Worm (Caenorhabditis elegans) whole organism, late embryonic: Measurements from ENCODE around the gene Y53G8AR.6.
"Not testable (repeated sequence)": the region's sequence is repeated elsewhere in the genome, so short reads cannot be mapped to it uniquely, and the experiment has no call there.

Experiments
- C08G9.2 ChIP-seq: sonication (generic microtip); optimal IDR thresholded peaks from 2 replicates; lab custom pipeline; 2016; ENCODE audit warnings: mild to moderate bottlenecking, missing genetic modification characterization, moderate library complexity, missing compliant biosample characterization
- C38D4.7 ChIP-seq: fragments of 200-800 bp; sonication (Bioruptor generic); optimal IDR thresholded peaks from 2 replicates; lab custom pipeline; 2018; ENCODE audit warnings: mild to moderate bottlenecking, missing genetic modification characterization, moderate library complexity, missing compliant biosample characterization
- F13H6.1 ChIP-seq: sonication (generic microtip); optimal IDR thresholded peaks from 2 replicates; lab custom pipeline; 2016; ENCODE audit warnings: missing genetic modification characterization, missing compliant biosample characterization
- T23F11.4 ChIP-seq: fragments of 200-800 bp; sonication (Bioruptor generic); optimal IDR thresholded peaks from 2 replicates; lab custom pipeline; 2018; ENCODE audit warnings: mild to moderate bottlenecking, missing genetic modification characterization, missing compliant biosample characterization
- ceh-14 ChIP-seq: sonication (generic microtip); optimal IDR thresholded peaks from 2 replicates; lab custom pipeline; 2016; ENCODE audit warnings: missing genotype, missing genetic modification characterization, missing compliant biosample characterization
- ceh-2 ChIP-seq: sonication (generic microtip); optimal IDR thresholded peaks from 2 replicates; lab custom pipeline; 2016; ENCODE audit warnings: missing genotype, missing genetic modification characterization, missing compliant biosample characterization
- ceh-30 ChIP-seq: fragments of 150-350 bp; optimal IDR thresholded peaks from 2 replicates; lab custom pipeline; 2014; ENCODE audit warnings: missing biosample characterization, missing genetic modification characterization
- ceh-31 ChIP-seq: sonication (generic microtip); optimal IDR thresholded peaks from 2 replicates; lab custom pipeline; 2016; ENCODE audit warnings: missing genetic modification characterization, missing compliant biosample characterization
- ceh-34 ChIP-seq: sonication (generic microtip); optimal IDR thresholded peaks from 2 replicates; lab custom pipeline; 2016; ENCODE audit warnings: mild to moderate bottlenecking, missing genetic modification characterization, missing compliant biosample characterization
- ceh-45 ChIP-seq: fragments of 200-800 bp; sonication (Bioruptor generic); IDR thresholded peaks from 2 replicates; pipeline ENCODE4 v1.3.6; 2022; ENCODE audit warnings: missing genetic modification reagents, missing genetic modification characterization, missing compliant biosample characterization
- ceh-9 ChIP-seq: sonication (generic microtip); optimal IDR thresholded peaks from 2 replicates; lab custom pipeline; 2016; ENCODE audit warnings: mild to moderate bottlenecking, missing genetic modification characterization, inconsistent platforms, missing compliant biosample characterization
- che-1 ChIP-seq: sonication (generic microtip); optimal IDR thresholded peaks from 2 replicates; lab custom pipeline; 2016; ENCODE audit warnings: mild to moderate bottlenecking, missing genetic modification characterization, missing compliant biosample characterization
- dmd-4 ChIP-seq: sonication (generic microtip); optimal IDR thresholded peaks from 2 replicates; lab custom pipeline; 2016; ENCODE audit warnings: borderline replicate concordance, missing genetic modification characterization, missing compliant biosample characterization
- elt-2 ChIP-seq: sonication (generic microtip); optimal IDR thresholded peaks from 2 replicates; lab custom pipeline; 2016; ENCODE audit warnings: missing genetic modification reagents, missing genetic modification characterization, missing compliant biosample characterization
- elt-4 ChIP-seq: sonication (generic microtip); optimal IDR thresholded peaks from 2 replicates; lab custom pipeline; 2016; ENCODE audit warnings: missing genetic modification characterization, missing compliant biosample characterization
- gmeb-2 ChIP-seq: sonication (generic microtip); optimal IDR thresholded peaks from 2 replicates; lab custom pipeline; 2016; ENCODE audit warnings: missing genetic modification characterization, inconsistent platforms, missing compliant biosample characterization
- hlh-13 ChIP-seq: fragments of 200-800 bp; sonication (Bioruptor generic); optimal IDR thresholded peaks from 2 replicates; lab custom pipeline; 2018; ENCODE audit warnings: mild to moderate bottlenecking, missing genetic modification characterization, missing compliant biosample characterization
- lim-6 ChIP-seq: sonication (generic microtip); optimal IDR thresholded peaks from 2 replicates; lab custom pipeline; 2016; ENCODE audit warnings: missing genetic modification characterization, missing compliant biosample characterization
- mec-3 ChIP-seq: sonication (generic microtip); optimal IDR thresholded peaks from 2 replicates; lab custom pipeline; 2016; ENCODE audit warnings: borderline replicate concordance, missing genetic modification characterization, missing compliant biosample characterization
- nhr-232 ChIP-seq: sonication (generic microtip); optimal IDR thresholded peaks from 2 replicates; lab custom pipeline; 2016; ENCODE audit warnings: missing genetic modification characterization, missing compliant biosample characterization
- pax-1 ChIP-seq: fragments of 150-350 bp; optimal IDR thresholded peaks from 2 replicates; lab custom pipeline; 2014; ENCODE audit warnings: missing biosample characterization, missing genetic modification characterization
- pha-4 ChIP-seq: fragments of 150-350 bp; optimal IDR thresholded peaks from 2 replicates; lab custom pipeline; 2018; ENCODE audit warnings: missing biosample characterization, missing genetic modification reagents, missing genetic modification characterization
- ref-2 ChIP-seq: sonication (generic microtip); optimal IDR thresholded peaks from 2 replicates; lab custom pipeline; 2016; ENCODE audit warnings: missing genetic modification characterization, missing compliant biosample characterization
- sox-2 ChIP-seq: fragments of 200-800 bp; sonication (Bioruptor generic); IDR thresholded peaks from 2 replicates; pipeline ENCODE4 v1.3.6; 2022; ENCODE audit warnings: missing genetic modification reagents, missing genetic modification characterization, missing compliant biosample characterization
- tbx-2 ChIP-seq: sonication (generic microtip); optimal IDR thresholded peaks from 2 replicates; lab custom pipeline; 2016; ENCODE audit warnings: missing genetic modification characterization, missing compliant biosample characterization
- unc-3 ChIP-seq, 2 experiments: fragments of 200-800 bp in 1 of 2; sonication (Bioruptor generic) in 1 of 2; sonication (generic microtip) in 1 of 2; conservative IDR thresholded peaks in 1 of 2; optimal IDR thresholded peaks in 1 of 2; 2 replicates each; pipeline versions ENCODE4 v1.3.6 to Lab custom; 2016 to 2022; ENCODE audit warnings: missing compliant biosample characterization in 2 of 2, missing genetic modification characterization in 2 of 2, missing genetic modification reagents in 1 of 2
- unc-42 ChIP-seq: sonication (generic microtip); optimal IDR thresholded peaks from 2 replicates; lab custom pipeline; 2016; ENCODE audit warnings: missing genotype, missing genetic modification characterization, missing compliant biosample characterization
- unc-86 ChIP-seq: sonication (generic microtip); optimal IDR thresholded peaks from 2 replicates; lab custom pipeline; 2016; ENCODE audit warnings: missing genetic modification characterization, missing compliant biosample characterization
- ztf-16 ChIP-seq: sonication (generic microtip); optimal IDR thresholded peaks from 2 replicates; lab custom pipeline; 2017; ENCODE audit warnings: missing genetic modification characterization, missing compliant biosample characterization

Gene Y53G8AR.6

ce11 chrIII:3329467-3329866 lies 34.9 kb downstream of the Y53G8AR.6 start:
- TF ChIP-seq C38D4.7 (GFP tag; lab: Kevin White, UChicago) = no peak
- TF ChIP-seq tbx-2 (tag; lab: Kevin White, UChicago) = no peak
- TF ChIP-seq elt-4 (tag; lab: Kevin White, UChicago) = no peak
- TF ChIP-seq lim-6 (tag; lab: Kevin White, UChicago) = no peak
- TF ChIP-seq mec-3 = no peak
- TF ChIP-seq pax-1 = no peak
- TF ChIP-seq unc-42 (tag; lab: Kevin White, UChicago) = no peak
- TF ChIP-seq T23F11.4 (GFP tag; lab: Kevin White, UChicago) = no peak
- TF ChIP-seq dmd-4 = no peak
- no peak for TF ChIP-seq che-1
- no peak for TF ChIP-seq gmeb-2 (tag; lab: Kevin White, UChicago)
- TF ChIP-seq ceh-30 (tag; lab: Kevin White, UChicago) = no peak
- TF ChIP-seq elt-2 (tag; lab: Kevin White, UChicago) = no peak
- no peak for TF ChIP-seq F13H6.1 (tag; lab: Kevin White, UChicago)
- TF ChIP-seq pha-4 = no peak
- TF ChIP-seq ceh-34 (tag; lab: Kevin White, UChicago) = no peak
- no peak for TF ChIP-seq ceh-31 (tag; lab: Kevin White, UChicago)
- no peak for TF ChIP-seq C08G9.2 (tag; lab: Kevin White, UChicago)

ce11 chrIII:3331767-3332166 lies 37.2 kb downstream of the Y53G8AR.6 start:
- TF ChIP-seq ceh-14 = no peak
- no peak for TF ChIP-seq nhr-232 (tag; lab: Kevin White, UChicago)

- TF ChIP-seq ceh-9, ztf-16, ref-2 (tag; lab: Kevin White, UChicago): not testable (repeated sequence)
Measured at ce11 chrIII:3332736-3333135, 38.2 kb downstream of the Y53G8AR.6 start, which contains the start of gene Y53G8AR.1. Gene Y53G8AR.1 (plus strand): TSS chrIII:3333036.

- TF ChIP-seq ceh-45 (peak; percentile 98), sox-2 (GFP tag; lab: Robert Waterston, UW) (peak; percentile 67), unc-3 (GFP tag; conservative IDR thresholded peaks at IDR 0.05; lab: Robert Waterston, UW) (peak; percentile 98)
- not testable (repeated sequence) for TF ChIP-seq unc-3 (tag; optimal IDR thresholded peaks at IDR 0.05; lab: Kevin White, UChicago)
- TF ChIP-seq, all 69 proteins: peak for 3; not testable (repeated sequence) for 66
Measured at ce11 chrIII:3334941-3335559, 40.5 kb downstream of the Y53G8AR.6 start.

- TF ChIP-seq pax-1 (peak; percentile 42), elt-2 (tag; lab: Kevin White, UChicago) (peak; percentile 61), ceh-2 (tag; lab: Kevin White, UChicago) (no peak)
Measured at ce11 chrIII:3339317-3340016, 44.9 kb downstream of the Y53G8AR.6 start.

- no peak for TF ChIP-seq unc-86 (tag; lab: Kevin White, UChicago)
- TF ChIP-seq hlh-13 (GFP tag; lab: Kevin White, UChicago) = no peak
Measured at ce11 chrIII:3343463-3343862, 48.9 kb downstream of the Y53G8AR.6 start.
